Worm (Caenorhabditis elegans): ENCODE data around the gene srg-64.

DNA sequence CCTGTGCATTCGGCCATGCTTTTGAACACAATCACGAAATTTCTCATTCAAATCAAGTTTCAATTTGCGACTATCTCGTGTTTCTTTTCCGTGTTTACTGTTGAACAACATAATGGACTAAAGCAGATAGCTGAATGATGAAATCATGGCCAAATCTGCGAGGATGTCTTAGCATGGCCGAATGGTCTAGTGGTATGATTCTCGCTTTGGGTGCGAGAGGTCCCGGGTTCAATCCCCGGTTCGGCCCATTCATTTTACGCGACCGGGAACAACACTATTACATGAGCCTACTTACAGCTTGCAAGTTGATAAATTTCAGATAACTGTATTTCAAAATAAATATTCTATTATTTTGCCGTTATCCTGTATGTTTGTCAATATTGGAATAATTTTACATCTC lies 10.8 kb upstream of the srg-64 start:
- TF ChIP-seq ref-1 (GFP tag; conservative IDR thresholded peaks at IDR 0.05) (no peak), flt-1 (GFP tag; IDR thresholded peaks at IDR 0.05) (no peak), med-1 (GFP tag; optimal IDR thresholded peaks at IDR 0.05; ENCODE audit: insufficient read depth) (no peak)
